Worm (Caenorhabditis elegans) whole organism, dauer: ENCODE results near the gene dmsr-15.

Source experiments
- unc-62 ChIP-seq: sonication (generic microtip); optimal IDR thresholded peaks from 2 replicates; lab custom pipeline; 2017; ENCODE audit warnings: missing biosample characterization, missing genetic modification reagents, missing genetic modification characterization

Gene dmsr-15

DNA sequence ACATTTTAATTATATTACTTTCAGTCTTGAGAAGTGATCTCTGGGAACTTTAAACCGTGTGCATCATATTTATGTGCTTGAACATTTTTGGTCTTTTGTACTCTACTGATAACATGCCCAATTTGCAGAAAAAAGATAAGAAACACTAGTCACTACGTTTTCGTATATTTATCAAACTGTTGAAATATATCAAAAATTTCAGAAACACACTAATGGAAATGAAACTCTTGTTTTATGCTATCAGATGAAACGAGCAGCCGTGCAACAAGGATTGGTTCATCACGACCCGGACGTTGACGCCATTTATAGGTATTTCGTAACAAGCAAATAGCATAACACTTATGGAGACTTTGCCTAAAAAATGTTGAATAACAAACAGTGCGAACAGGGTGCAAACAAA is 5.3 kb downstream of the dmsr-15 start:
- TF ChIP-seq unc-62 (GFP tag; lab: Kevin White, UChicago), result no peak

DNA sequence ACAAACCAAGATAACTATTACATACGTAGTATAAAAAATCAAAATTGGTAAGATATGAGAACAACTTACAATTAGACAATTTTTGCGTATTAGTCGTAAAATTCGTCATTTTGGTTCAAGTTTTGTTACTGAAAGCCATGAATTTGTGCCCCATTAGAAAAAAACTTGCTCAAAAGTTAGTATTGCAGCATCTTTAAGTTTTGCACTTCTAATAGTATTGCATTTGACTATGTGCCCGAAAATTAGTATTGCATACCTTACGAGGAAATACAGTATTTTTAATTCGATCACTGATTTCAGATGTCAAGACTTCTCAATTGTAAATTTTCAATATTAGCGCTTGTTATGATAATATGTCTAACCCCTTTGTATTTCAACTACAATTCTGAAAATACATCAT is 7.2 kb downstream of the dmsr-15 start, which contains the start of gene T15B7.8:
Gene T15B7.8, plus strand, starts transcription at position 301 of the 400 bp plus-strand sequence.
- TF ChIP-seq unc-62 (GFP tag; lab: Kevin White, UChicago), result no peak

ce11 chrV:6819812-6820211 is 8.9 kb downstream of the dmsr-15 start, which contains the start of gene dmsr-13:
Gene dmsr-13 (minus strand): TSS chrV:6819912.
- no peak for TF ChIP-seq unc-62 (GFP tag; lab: Kevin White, UChicago)

- no peak for TF ChIP-seq unc-62 (GFP tag; lab: Kevin White, UChicago)
Measured at ce11 chrV:6817184-6817583, 11.5 kb downstream of the dmsr-15 start, which contains the start of gene dmsr-14. Gene dmsr-14 (minus strand): TSS chrV:6817284.

DNA sequence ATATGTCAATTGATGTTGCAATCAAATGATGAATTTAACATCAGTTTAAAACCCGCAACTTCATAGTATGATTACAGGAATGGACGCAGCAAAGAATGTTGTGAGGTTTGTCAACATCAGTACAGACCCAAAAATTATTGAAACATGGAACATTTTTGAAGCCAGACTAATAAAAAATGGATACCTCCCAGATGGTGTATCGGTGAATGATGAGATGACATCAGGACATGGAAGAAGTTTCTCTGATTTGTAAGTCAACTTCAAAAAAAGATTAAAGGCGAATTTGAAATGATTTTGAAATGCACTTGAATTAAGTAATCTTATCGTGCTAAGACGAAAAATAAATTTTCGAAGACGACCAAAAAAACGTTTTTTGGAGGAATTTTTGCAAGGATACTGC is 14.8 kb downstream of the dmsr-15 start:
- no peak for TF ChIP-seq unc-62 (GFP tag; lab: Kevin White, UChicago)

ce11 chrV:6811863-6812262 is 16.8 kb downstream of the dmsr-15 start:
- TF ChIP-seq unc-62 (GFP tag; lab: Kevin White, UChicago), result no peak

DNA sequence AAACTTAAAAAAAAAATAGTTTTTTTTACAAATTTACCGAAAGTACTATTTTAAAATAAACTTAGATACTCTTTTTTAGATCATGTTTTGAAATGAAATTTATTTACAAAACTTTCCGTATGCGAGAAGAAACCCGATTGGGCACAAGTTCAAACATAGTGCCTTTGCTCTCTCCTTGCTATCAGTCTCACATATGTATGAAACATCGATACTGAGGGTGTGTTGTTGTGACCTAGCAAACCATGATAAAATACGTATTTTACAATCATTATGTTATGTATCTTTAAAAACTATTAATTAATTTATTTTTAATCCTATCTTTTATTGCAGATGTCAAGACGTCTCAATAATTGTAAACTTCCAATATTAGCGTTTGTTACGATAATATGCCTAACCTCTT is 18.6 kb downstream of the dmsr-15 start:
- TF ChIP-seq unc-62 (GFP tag; lab: Kevin White, UChicago), result no peak

DNA sequence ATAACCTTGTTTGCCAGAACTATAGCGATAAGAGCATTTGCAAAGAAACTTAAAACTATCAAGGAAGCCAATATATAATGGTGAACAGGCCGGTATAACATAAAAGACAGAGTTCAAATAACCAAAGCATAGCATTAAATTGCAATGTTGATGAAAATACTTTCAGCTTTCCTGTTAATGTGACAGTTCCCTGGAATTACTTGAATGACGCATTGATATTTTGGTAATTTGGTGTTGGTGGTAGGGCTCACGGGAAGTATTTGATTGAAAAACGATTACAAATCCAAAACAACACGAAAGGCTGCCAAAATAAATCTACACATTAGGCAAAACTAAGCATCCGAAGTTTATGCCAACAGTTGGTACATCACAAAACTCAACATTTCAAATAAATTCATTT is 19.7 kb downstream of the dmsr-15 start, which contains the start of gene dmsr-16:
Gene dmsr-16, minus strand, starts transcription at position 101 of the 400 bp plus-strand sequence.
- no peak for TF ChIP-seq unc-62 (GFP tag; lab: Kevin White, UChicago)

DNA sequence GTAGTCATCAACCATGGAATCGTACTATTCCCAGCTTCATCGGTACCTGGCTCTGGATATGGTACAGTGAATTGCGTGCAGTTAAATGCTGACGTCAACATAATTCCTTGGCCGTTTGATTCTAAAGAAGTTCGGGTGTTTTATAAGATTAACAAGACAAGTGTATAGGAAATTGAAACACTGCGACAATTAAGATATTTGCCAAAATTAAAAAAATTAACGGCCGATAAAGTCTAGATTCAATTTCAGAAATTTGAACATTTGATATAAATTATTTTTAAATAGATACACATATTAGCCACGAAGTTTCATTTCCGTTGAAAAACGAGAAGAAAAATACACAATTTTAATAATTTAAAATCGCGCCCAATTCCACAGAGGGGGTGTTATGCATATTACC is 22.3 kb downstream of the dmsr-15 start, which contains the start of gene dmsr-12:
Gene dmsr-12, minus strand, starts transcription at position 101 of the 400 bp plus-strand sequence.
- TF ChIP-seq unc-62 (GFP tag; lab: Kevin White, UChicago), result no peak

ce11 chrV:6803992-6804391 is 24.7 kb downstream of the dmsr-15 start, which contains the start of gene dmsr-11:
Gene dmsr-11 (minus strand): TSS chrV:6804092.
- TF ChIP-seq unc-62 (GFP tag; lab: Kevin White, UChicago), result no peak

DNA sequence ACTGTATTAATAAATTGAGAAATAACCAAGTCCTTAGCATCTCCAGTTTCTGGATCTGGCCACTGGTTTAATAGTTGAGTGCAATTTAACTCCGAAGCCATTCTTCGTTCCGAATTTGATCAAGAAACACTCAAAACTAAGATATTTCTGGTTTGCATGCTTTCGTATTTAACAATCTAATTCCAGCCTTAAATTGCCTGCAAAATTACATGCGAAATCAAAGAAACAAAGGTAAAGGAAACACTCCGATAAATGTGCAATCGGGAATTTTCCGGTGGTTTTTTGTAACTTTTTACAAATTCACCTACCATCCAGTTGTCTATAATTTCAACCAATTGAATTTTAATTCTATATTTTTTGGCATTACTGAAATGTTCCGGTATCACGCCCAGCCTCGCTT is 26.8 kb downstream of the dmsr-15 start, which contains the start of gene dmsr-10:
Gene dmsr-10, minus strand, starts transcription at position 101 of the 400 bp plus-strand sequence.
- no peak for TF ChIP-seq unc-62 (GFP tag; lab: Kevin White, UChicago)

- TF ChIP-seq unc-62 (GFP tag; lab: Kevin White, UChicago), result no peak
Measured at ce11 chrV:6799564-6799963, 29.1 kb downstream of the dmsr-15 start, which contains the start of gene dmsr-9. Gene dmsr-9 (minus strand): TSS chrV:6799664.

ce11 chrV:6796894-6797293 is 31.8 kb downstream of the dmsr-15 start:
- no peak for TF ChIP-seq unc-62 (GFP tag; lab: Kevin White, UChicago)

ce11 chrV:6796264-6796663 is 32.4 kb downstream of the dmsr-15 start:
- TF ChIP-seq unc-62 (GFP tag; lab: Kevin White, UChicago), result no peak

DNA sequence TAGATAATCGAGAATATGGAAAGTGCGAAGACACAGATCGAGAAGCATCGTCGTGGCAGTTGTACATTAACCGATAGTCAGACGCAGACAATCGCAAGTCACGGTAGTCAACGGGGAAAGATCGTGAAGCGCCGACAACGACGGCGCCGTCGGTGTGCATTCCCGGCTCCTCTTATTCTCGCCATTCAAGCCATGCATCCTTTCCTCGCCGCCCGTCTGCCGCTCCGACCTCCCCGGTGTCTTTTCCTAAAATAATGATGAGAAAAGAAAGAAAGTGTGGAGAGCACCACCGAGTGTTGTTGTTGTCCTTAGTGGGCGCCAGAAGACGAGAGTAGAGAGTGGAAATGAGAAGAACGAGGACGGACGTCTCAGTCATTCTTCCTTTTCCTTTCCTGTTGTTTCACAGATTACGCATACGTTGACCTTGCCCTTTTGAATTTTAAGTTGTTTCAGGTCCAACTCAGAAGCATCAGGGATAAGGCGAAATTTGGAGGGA is 34.9 kb downstream of the dmsr-15 start, which contains the start of gene ZC404.1:
Gene ZC404.1, plus strand, starts transcription at position 446 of the 496 bp plus-strand sequence.
- no peak for TF ChIP-seq unc-62 (GFP tag; lab: Kevin White, UChicago)

- no peak for TF ChIP-seq unc-62 (GFP tag; lab: Kevin White, UChicago)
Measured at ce11 chrV:6792973-6793372, 35.7 kb downstream of the dmsr-15 start.

DNA sequence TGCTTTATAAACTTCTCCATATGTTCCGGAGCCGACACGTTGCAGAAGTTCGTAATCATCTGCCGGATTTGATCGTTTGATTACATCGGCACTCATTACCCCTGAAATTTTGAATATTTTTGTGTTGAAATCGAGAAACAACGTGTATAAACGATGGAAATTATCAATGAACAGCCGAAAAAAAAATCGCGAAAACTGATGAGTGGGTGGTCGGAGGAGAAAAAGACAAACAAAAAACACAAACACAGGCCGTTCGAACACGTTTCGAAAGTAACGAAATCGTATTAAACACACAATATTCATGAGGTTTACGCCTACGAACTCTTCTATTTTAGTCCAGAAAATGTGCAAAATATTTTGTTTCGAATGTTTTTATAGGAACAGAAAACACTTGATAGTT is 36.1 kb downstream of the dmsr-15 start, which contains the start of gene gck-2:
Gene gck-2, minus strand, starts transcription at position 101 of the 400 bp plus-strand sequence.
- no peak for TF ChIP-seq unc-62 (GFP tag; lab: Kevin White, UChicago)
